Worm (Caenorhabditis elegans) whole organism, L4 larva: Measurements from ENCODE around the gene nas-4.

Experiments
- aha-1 ChIP-seq: fragments of 150-350 bp; peaks from one replicate; lab custom pipeline; 2014; ENCODE audit warnings: missing biosample characterization, missing genetic modification characterization
- aly-2 ChIP-seq: sonication (generic microtip); optimal IDR thresholded peaks from 2 replicates; lab custom pipeline; 2018; ENCODE audit warnings: missing biosample characterization, missing genetic modification characterization
- lin-13 ChIP-seq: fragments of 150-350 bp; optimal IDR thresholded peaks from 2 replicates; lab custom pipeline; 2014; ENCODE audit warnings: missing biosample characterization, missing genetic modification reagents, missing genetic modification characterization
- lin-29 ChIP-seq: fragments of 200-800 bp; sonication (Bioruptor generic); IDR thresholded peaks from 2 replicates; pipeline ENCODE4 v1.3.6; 2022; ENCODE audit warnings: missing genetic modification reagents, missing genetic modification characterization, missing compliant biosample characterization
- lsy-2 ChIP-seq, 2 experiments: fragments of 150-350 bp in 1 of 2; sonication (generic microtip) in 1 of 2; optimal IDR thresholded peaks; 2 replicates each; lab custom pipeline; 2014 to 2017; ENCODE audit warnings: missing biosample characterization in 2 of 2, missing genetic modification characterization in 2 of 2
- mep-1 ChIP-seq: fragments of 150-350 bp; sonication (generic microtip); optimal IDR thresholded peaks from 3 replicates; lab custom pipeline; 2014; ENCODE audit warnings: missing biosample characterization, missing genetic modification characterization
- nhr-10 ChIP-seq: fragments of 150-350 bp; optimal IDR thresholded peaks from 2 replicates; lab custom pipeline; 2014; ENCODE audit warnings: missing biosample characterization, missing genetic modification characterization
- nhr-237 ChIP-seq: sonication (generic microtip); optimal IDR thresholded peaks from 2 replicates; lab custom pipeline; 2017; ENCODE audit warnings: missing biosample characterization, missing genetic modification characterization
- pha-4 ChIP-seq, 2 experiments: fragments of 150-350 bp in 1 of 2; fragments of 200-800 bp in 1 of 2; sonication (Bioruptor generic) in 1 of 2; IDR thresholded peaks in 1 of 2; optimal IDR thresholded peaks in 1 of 2; 2 replicates each; pipeline versions ENCODE4 v1.3.6 to Lab custom; 2014 to 2022; ENCODE audit warnings: missing genetic modification characterization in 2 of 2, missing genetic modification reagents in 2 of 2, missing biosample characterization in 1 of 2, missing compliant biosample characterization in 1 of 2
- pqm-1 ChIP-seq: sonication (generic microtip); optimal IDR thresholded peaks from 2 replicates; lab custom pipeline; 2017; ENCODE audit warnings: missing biosample characterization, missing genetic modification characterization
- tag-97 ChIP-seq: fragments of 200-800 bp; sonication (Bioruptor generic); IDR thresholded peaks from 2 replicates; pipeline ENCODE4 v1.3.6; 2022; ENCODE audit warnings: missing genetic modification characterization, missing compliant biosample characterization
- ztf-7 ChIP-seq: fragments of 150-350 bp; optimal IDR thresholded peaks from 2 replicates; lab custom pipeline; 2014; ENCODE audit warnings: missing biosample characterization, missing genetic modification characterization

DNA sequence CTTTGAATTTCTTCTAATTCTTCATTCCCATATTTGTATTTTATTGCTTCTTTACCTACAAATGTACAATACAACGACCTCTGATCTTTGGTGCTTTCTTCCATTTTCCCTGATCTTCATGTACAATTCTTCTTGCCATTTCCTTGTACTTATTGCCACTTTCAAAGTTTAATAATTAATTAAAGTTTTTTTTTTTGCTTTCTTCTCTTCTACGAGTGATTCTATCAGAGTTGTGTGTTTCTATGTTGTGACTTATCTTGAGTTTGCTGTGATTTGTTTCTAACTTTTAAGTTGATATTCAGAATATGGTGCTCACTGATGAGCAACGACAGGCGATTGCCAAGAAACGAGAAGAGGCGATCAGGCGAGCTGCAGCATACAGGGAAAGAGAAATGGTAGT, 24.8 kb downstream of the nas-4 start, which contains the start of gene smrc-1:
- no peak for TF ChIP-seq ztf-7 (tag; lab: Kevin White, UChicago)
- no peak for TF ChIP-seq pqm-1 (tag; lab: Kevin White, UChicago)
- TF ChIP-seq aly-2 (tag; lab: Kevin White, UChicago), result no peak
- TF ChIP-seq tag-97 (GFP tag; lab: Robert Waterston, UW), result no peak
- no peak for TF ChIP-seq nhr-237 (tag; lab: Kevin White, UChicago)
- no peak for TF ChIP-seq mep-1 (tag; lab: Kevin White, UChicago)
- TF ChIP-seq aha-1 (tag; lab: Kevin White, UChicago), result no peak
- no peak for TF ChIP-seq nhr-10
- no peak for TF ChIP-seq pha-4 (GFP tag; IDR thresholded peaks at IDR 0.05; lab: Robert Waterston, UW)
- TF ChIP-seq pha-4 (tag; optimal IDR thresholded peaks at IDR 0.05; lab: Kevin White, UChicago), result no peak
- no peak for TF ChIP-seq lsy-2 (tag; optimal IDR thresholded peaks at IDR 0.05; lab: Kevin White, UChicago)
- TF ChIP-seq lin-29 (GFP tag; lab: Robert Waterston, UW), result no peak
- no peak for TF ChIP-seq lin-13 (GFP tag; lab: Kevin White, UChicago)
